Fruit fly (Drosophila melanogaster) whole organism, embryonic: Measurements from ENCODE around the gene bun.

Experiments used
- BEAF-32 ChIP-seq: fragments of 200-800 bp; sonication (Bioruptor generic); optimal IDR thresholded peaks from 3 replicates; lab custom pipeline; 2017; ENCODE audit warnings: missing biosample characterization, missing genetic modification characterization, mild to moderate bottlenecking, moderate library complexity, missing genetic modification reagents
- Bdp1 ChIP-seq: fragments of 200-800 bp; sonication (Bioruptor generic); optimal IDR thresholded peaks from 3 replicates; lab custom pipeline; 2016; ENCODE audit warnings: missing biosample characterization, missing genetic modification characterization
- CG12236 ChIP-seq: fragments of 200-800 bp; sonication (Bioruptor generic); optimal IDR thresholded peaks from 2 replicates; lab custom pipeline; 2016; ENCODE audit warnings: missing biosample characterization, missing genetic modification characterization
- CG12391 ChIP-seq: fragments of 200-800 bp; sonication (Bioruptor generic); optimal IDR thresholded peaks from 3 replicates; lab custom pipeline; 2018; ENCODE audit warnings: missing biosample characterization, mild to moderate bottlenecking, missing genetic modification characterization, moderate library complexity
- CG12769 ChIP-seq: fragments of 200-800 bp; sonication (Bioruptor generic); optimal IDR thresholded peaks from 2 replicates; lab custom pipeline; 2019; ENCODE audit warnings: missing biosample characterization, mild to moderate bottlenecking, missing genetic modification characterization, moderate library complexity
- CG14441 ChIP-seq: fragments of 200-800 bp; sonication (Bioruptor generic); IDR thresholded peaks from 2 replicates; pipeline ENCODE4 v1.3.6; 2022; ENCODE audit warnings: missing biosample characterization, missing genetic modification characterization
- CG14667 ChIP-seq: fragments of 200-800 bp; sonication (Bioruptor generic); IDR thresholded peaks from 2 replicates; pipeline ENCODE4 v1.3.6; 2022; ENCODE audit warnings: missing biosample characterization, missing genetic modification characterization
- CG16815 ChIP-seq: fragments of 200-800 bp; sonication (Bioruptor generic); optimal IDR thresholded peaks from 3 replicates; lab custom pipeline; 2017; ENCODE audit warnings: missing biosample characterization, mild to moderate bottlenecking, missing genetic modification characterization
- CG17361 ChIP-seq: fragments of 200-800 bp; sonication (Bioruptor generic); IDR thresholded peaks from 3 replicates; pipeline ENCODE4 v1.3.6; 2022; ENCODE audit warnings: missing biosample characterization, missing genetic modification characterization
- CG18262 ChIP-seq: fragments of 200-800 bp; optimal IDR thresholded peaks from 3 replicates; lab custom pipeline; 2019; ENCODE audit warnings: missing biosample characterization, mild to moderate bottlenecking, missing genetic modification characterization, moderate library complexity
- CG18764 ChIP-seq: fragments of 200-800 bp; sonication (Bioruptor generic); optimal IDR thresholded peaks from 3 replicates; lab custom pipeline; 2016; ENCODE audit warnings: missing biosample characterization, missing genetic modification characterization
- CG3281 ChIP-seq: fragments of 200-800 bp; sonication (Bioruptor generic); optimal IDR thresholded peaks from 3 replicates; lab custom pipeline; 2017; ENCODE audit warnings: missing biosample characterization, mild to moderate bottlenecking, missing genetic modification characterization
- CG33557 ChIP-seq: fragments of 200-800 bp; sonication (Bioruptor generic); optimal IDR thresholded peaks from 2 replicates; lab custom pipeline; 2019; ENCODE audit warnings: missing biosample characterization, mild to moderate bottlenecking, missing genetic modification characterization, moderate library complexity
- CG3847 ChIP-seq: fragments of 200-800 bp; sonication (Bioruptor generic); IDR thresholded peaks from 2 replicates; pipeline ENCODE4 v1.3.6; 2022; ENCODE audit warnings: missing biosample characterization, missing genetic modification characterization
- CG4730 ChIP-seq: fragments of 200-800 bp; sonication (Bioruptor generic); IDR thresholded peaks from 2 replicates; pipeline ENCODE4 v1.3.6; 2022; ENCODE audit warnings: missing biosample characterization, missing genetic modification characterization
- CG6175 ChIP-seq: fragments of 200-800 bp; sonication (Bioruptor generic); IDR thresholded peaks from 3 replicates; pipeline ENCODE4 v1.3.6; 2022; ENCODE audit warnings: missing biosample characterization, missing genetic modification characterization
- CG7556 ChIP-seq: fragments of 200-800 bp; sonication (Bioruptor generic); optimal IDR thresholded peaks from 2 replicates; lab custom pipeline; 2017; ENCODE audit warnings: missing biosample characterization, mild to moderate bottlenecking, missing genetic modification characterization
- CG7839 ChIP-seq: fragments of 200-800 bp; sonication (Bioruptor generic); optimal IDR thresholded peaks from 3 replicates; lab custom pipeline; 2018; ENCODE audit warnings: missing biosample characterization, mild to moderate bottlenecking, missing genetic modification characterization, moderate library complexity
- CG7987 ChIP-seq: fragments of 200-800 bp; sonication (Bioruptor generic); optimal IDR thresholded peaks from 2 replicates; lab custom pipeline; 2018; ENCODE audit warnings: missing biosample characterization, mild to moderate bottlenecking, missing genetic modification characterization, moderate library complexity
- CG8765 ChIP-seq: fragments of 200-800 bp; sonication (Bioruptor generic); IDR thresholded peaks from 2 replicates; pipeline ENCODE4 v1.3.6; 2022; ENCODE audit warnings: missing biosample characterization, missing genetic modification characterization
- CG9797 ChIP-seq: fragments of 200-800 bp; sonication (Bioruptor generic); optimal IDR thresholded peaks from 3 replicates; lab custom pipeline; 2018; ENCODE audit warnings: missing biosample characterization, mild to moderate bottlenecking, missing genetic modification characterization
- Elba2 ChIP-seq: fragments of 200-800 bp; sonication (Bioruptor generic); optimal IDR thresholded peaks from 3 replicates; lab custom pipeline; 2016; ENCODE audit warnings: missing biosample characterization, missing genetic modification characterization
- Hmx ChIP-seq: fragments of 200-800 bp; sonication (Bioruptor generic); optimal IDR thresholded peaks from 2 replicates; lab custom pipeline; 2016; ENCODE audit warnings: missing biosample characterization, missing genetic modification characterization
- Kr ChIP-seq: fragments of 200-800 bp; sonication (Bioruptor generic); optimal IDR thresholded peaks from 2 replicates; lab custom pipeline; 2017; ENCODE audit warnings: missing biosample characterization, mild to moderate bottlenecking, missing genetic modification characterization
- Lpt ChIP-seq: fragments of >200 bp; optimal IDR thresholded peaks from 2 replicates; lab custom pipeline; 2018; ENCODE audit warnings: missing biosample characterization, missing genetic modification characterization
- MTF-1 ChIP-seq: fragments of 200-800 bp; sonication (Bioruptor generic); optimal IDR thresholded peaks from 2 replicates; lab custom pipeline; 2018; ENCODE audit warnings: missing biosample characterization, mild to moderate bottlenecking, missing genetic modification characterization, borderline replicate concordance
- Med ChIP-seq: fragments of 200-800 bp; sonication (Bioruptor generic); peaks from one replicate; lab custom pipeline; 2016; ENCODE audit warnings: missing biosample characterization, missing genetic modification characterization, mild to moderate bottlenecking, inconsistent platforms, moderate library complexity
- Nf-YA ChIP-seq: fragments of 200-800 bp; sonication (Bioruptor generic); IDR thresholded peaks from 2 replicates; pipeline ENCODE4 v1.3.6; 2022; ENCODE audit warnings: missing biosample characterization, missing genetic modification characterization
- Oli ChIP-seq: fragments of 200-800 bp; sonication (Bioruptor generic); optimal IDR thresholded peaks from 2 replicates; lab custom pipeline; 2018; ENCODE audit warnings: missing biosample characterization, mild to moderate bottlenecking, missing genetic modification characterization, moderate library complexity
- Ptx1 ChIP-seq: fragments of 200-800 bp; sonication (Bioruptor generic); IDR thresholded peaks from 2 replicates; pipeline ENCODE4 v1.3.6; 2022; ENCODE audit warnings: missing biosample characterization, missing genetic modification characterization
- Spps ChIP-seq: fragments of 200-800 bp; sonication (Bioruptor generic); optimal IDR thresholded peaks from 2 replicates; lab custom pipeline; 2018; ENCODE audit warnings: missing biosample characterization, mild to moderate bottlenecking, missing genetic modification characterization
- Sry-β ChIP-seq: fragments of 200-800 bp; sonication (Bioruptor generic); optimal IDR thresholded peaks from 2 replicates; lab custom pipeline; 2018; ENCODE audit warnings: missing biosample characterization, mild to moderate bottlenecking, missing genetic modification characterization, moderate library complexity
- Trl ChIP-seq, 3 experiments: fragments of >200 bp in 2 of 3; fragments of 200-800 bp in 1 of 3; sonication (Bioruptor generic) in 1 of 3; optimal IDR thresholded peaks; 2 replicates in 1 of 3; 3 replicates in 2 of 3; lab custom pipeline; 2016 to 2017; ENCODE audit warnings: missing biosample characterization in 1 of 3, missing genetic modification characterization in 1 of 3
- Vsx1 ChIP-seq: fragments of 200-800 bp; sonication (Bioruptor generic); optimal IDR thresholded peaks from 2 replicates; lab custom pipeline; 2017; ENCODE audit warnings: missing biosample characterization, mild to moderate bottlenecking, missing genetic modification characterization, missing genetic modification reagents
- ato ChIP-seq: fragments of 200-800 bp; sonication (Bioruptor generic); IDR thresholded peaks from 2 replicates; pipeline ENCODE4 v1.3.6; 2022; ENCODE audit warnings: missing biosample characterization, missing genetic modification characterization; ENCODE audit not compliant: partially characterized antibody
- bigmax ChIP-seq: fragments of 200-800 bp; sonication (Bioruptor generic); optimal IDR thresholded peaks from 2 replicates; lab custom pipeline; 2018; ENCODE audit warnings: missing biosample characterization, mild to moderate bottlenecking, missing genetic modification characterization
- cas ChIP-seq: fragments of 200-800 bp; sonication (Bioruptor generic); IDR thresholded peaks from 2 replicates; pipeline ENCODE4 v1.3.6; 2022; ENCODE audit warnings: missing biosample characterization, missing genetic modification characterization
- chn ChIP-seq: fragments of 200-800 bp; sonication (Bioruptor generic); optimal IDR thresholded peaks from 2 replicates; lab custom pipeline; 2016; ENCODE audit warnings: missing biosample characterization, missing genetic modification characterization
- corto ChIP-seq: fragments of 200-800 bp; sonication (Bioruptor generic); optimal IDR thresholded peaks from 2 replicates; lab custom pipeline; 2016; ENCODE audit warnings: missing biosample characterization, mild to moderate bottlenecking, missing genetic modification characterization, moderate library complexity
- crc ChIP-seq: fragments of 200-800 bp; sonication (Bioruptor generic); optimal IDR thresholded peaks from 2 replicates; lab custom pipeline; 2016; ENCODE audit warnings: missing biosample characterization, missing genetic modification characterization
- dysf ChIP-seq: fragments of 200-800 bp; sonication (Bioruptor generic); IDR thresholded peaks from 3 replicates; pipeline ENCODE4 v1.3.6; 2022; ENCODE audit warnings: missing biosample characterization, missing genetic modification characterization
- en ChIP-seq: fragments of 200-800 bp; sonication (Bioruptor generic); optimal IDR thresholded peaks from 2 replicates; lab custom pipeline; 2016; ENCODE audit warnings: missing biosample characterization, missing genetic modification characterization
- gro ChIP-seq: fragments of 200-800 bp; sonication (Bioruptor generic); optimal IDR thresholded peaks from 2 replicates; lab custom pipeline; 2016; ENCODE audit warnings: missing biosample characterization, missing genetic modification characterization
- gt ChIP-seq: fragments of 200-800 bp; sonication (Bioruptor generic); IDR thresholded peaks from 2 replicates; pipeline ENCODE4 v1.3.6; 2022; ENCODE audit warnings: missing biosample characterization, missing genetic modification characterization
- h ChIP-seq: fragments of >200 bp; optimal IDR thresholded peaks from 2 replicates; lab custom pipeline; 2017
- lov ChIP-seq, 2 experiments: fragments of 200-800 bp in 1 of 2; fragments of >200 bp in 1 of 2; sonication (Bioruptor generic) in 1 of 2; IDR thresholded peaks in 1 of 2; optimal IDR thresholded peaks in 1 of 2; 2 replicates in 1 of 2; 3 replicates in 1 of 2; pipeline versions ENCODE4 v1.3.6 to Lab custom; 2017 to 2022; ENCODE audit warnings: missing biosample characterization in 1 of 2, missing genetic modification characterization in 1 of 2
- oc ChIP-seq: fragments of 200-800 bp; sonication (Bioruptor generic); optimal IDR thresholded peaks from 2 replicates; lab custom pipeline; 2018; ENCODE audit warnings: missing biosample characterization, mild to moderate bottlenecking, missing genetic modification characterization, moderate library complexity
- sqz ChIP-seq: fragments of 200-800 bp; sonication (Bioruptor generic); optimal IDR thresholded peaks from 3 replicates; lab custom pipeline; 2018; ENCODE audit warnings: missing biosample characterization, mild to moderate bottlenecking, missing genetic modification characterization
- stwl ChIP-seq: fragments of 200-800 bp; sonication (Bioruptor generic); optimal IDR thresholded peaks from 3 replicates; lab custom pipeline; 2018; ENCODE audit warnings: missing biosample characterization, mild to moderate bottlenecking, missing genetic modification characterization, moderate library complexity
- tio ChIP-seq: fragments of 200-800 bp; sonication (Bioruptor generic); optimal IDR thresholded peaks from 2 replicates; lab custom pipeline; 2017; ENCODE audit warnings: missing biosample characterization, missing genetic modification characterization, inconsistent platforms
- zen ChIP-seq: fragments of 200-800 bp; sonication (Bioruptor generic); optimal IDR thresholded peaks from 3 replicates; lab custom pipeline; 2018; ENCODE audit warnings: missing biosample characterization, mild to moderate bottlenecking, missing genetic modification characterization, moderate library complexity

bun gene

dm6 chr2L:12475308-12475707, 71.1 kb downstream of the bun start (continued):
- peak; percentile 39 for TF ChIP-seq Vsx1 (GFP tag; lab: Kevin White, UChicago)
- peak; percentile 34 for TF ChIP-seq corto (GFP tag; lab: Kevin White, UChicago)
- no peak for TF ChIP-seq cas
- TF ChIP-seq Ptx1 (GFP tag; lab: Robert Waterston, UW), result no peak
- no peak for TF ChIP-seq lov (optimal IDR thresholded peaks at IDR 0.05; lab: Kevin White, UChicago)
- no peak for TF ChIP-seq lov (GFP tag; IDR thresholded peaks at IDR 0.05; lab: Robert Waterston, UW)
- no peak for TF ChIP-seq BEAF-32 (GFP tag; lab: Kevin White, UChicago)
- TF ChIP-seq Hmx (GFP tag; lab: Kevin White, UChicago), result no peak
- TF ChIP-seq Elba2 (GFP tag; lab: Kevin White, UChicago), result no peak
- TF ChIP-seq Lpt (GFP tag; lab: Kevin White, UChicago), result no peak
- TF ChIP-seq Oli (tag; lab: Kevin White, UChicago), result no peak
- TF ChIP-seq CG17361 (GFP tag; lab: Robert Waterston, UW), result no peak
- TF ChIP-seq tio, result no peak
- no peak for TF ChIP-seq CG7556 (GFP tag; lab: Kevin White, UChicago)
- peak; percentile 26 for TF ChIP-seq CG7839 (tag; lab: Kevin White, UChicago)
- TF ChIP-seq CG14667, result no peak
- no peak for TF ChIP-seq bigmax (GFP tag; lab: Kevin White, UChicago)
- no peak for TF ChIP-seq oc (tag; lab: Kevin White, UChicago)
- TF ChIP-seq CG33557 (GFP tag; lab: Kevin White, UChicago), result no peak
- no peak for TF ChIP-seq CG18764 (GFP tag; lab: Kevin White, UChicago)
- no peak for TF ChIP-seq h (lab: Kevin White, UChicago)
- TF ChIP-seq CG12769 (tag; lab: Kevin White, UChicago), result peak; percentile 19
- no peak for TF ChIP-seq stwl (tag; lab: Kevin White, UChicago)
- no peak for TF ChIP-seq zen (tag; lab: Kevin White, UChicago)
- peak; percentile 82 for TF ChIP-seq CG7987
- TF ChIP-seq en (GFP tag; lab: Kevin White, UChicago), result no peak
- no peak for TF ChIP-seq CG4730 (GFP tag; lab: Robert Waterston, UW)
- no peak for TF ChIP-seq dysf
- peak; percentile 8 for TF ChIP-seq CG12236 (GFP tag; lab: Kevin White, UChicago)
- TF ChIP-seq CG14441 (GFP tag; lab: Robert Waterston, UW), result no peak
- peak; percentile 84 for TF ChIP-seq sqz (GFP tag; lab: Kevin White, UChicago)
- no peak for TF ChIP-seq Sry-β (GFP tag; lab: Kevin White, UChicago)
- TF ChIP-seq Kr (GFP tag; lab: Kevin White, UChicago), result no peak
- no peak for TF ChIP-seq Bdp1 (GFP tag; lab: Kevin White, UChicago)
- no peak for TF ChIP-seq crc (GFP tag; lab: Kevin White, UChicago)
- no peak for TF ChIP-seq Spps (tag; lab: Kevin White, UChicago)
- TF ChIP-seq CG12391 (tag; lab: Kevin White, UChicago), result no peak
- no peak for TF ChIP-seq CG16815
- TF ChIP-seq gro (GFP tag; lab: Kevin White, UChicago), result peak; percentile 67
- TF ChIP-seq Nf-YA (GFP tag; lab: Robert Waterston, UW), result no peak
- TF ChIP-seq ato (GFP tag; lab: Robert Waterston, UW), result no peak
- TF ChIP-seq CG9797 (GFP tag; lab: Kevin White, UChicago), result no peak
- TF ChIP-seq Trl (optimal IDR thresholded peaks at IDR 0.05; lab: Kevin White, UChicago), result no peak
- TF ChIP-seq Trl (GFP tag; optimal IDR thresholded peaks at IDR 0.05; lab: Kevin White, UChicago), result no peak
- TF ChIP-seq CG3847, result no peak
- TF ChIP-seq CG6175, result no peak
- peak; percentile 67 for TF ChIP-seq CG3281 (GFP tag; lab: Kevin White, UChicago)
- TF ChIP-seq CG18262 (tag; lab: Kevin White, UChicago), result no peak
- no peak for TF ChIP-seq chn (GFP tag; lab: Kevin White, UChicago)
- peak; percentile 49 for TF ChIP-seq MTF-1 (GFP tag; lab: Kevin White, UChicago)
- TF ChIP-seq gt (GFP tag; lab: Robert Waterston, UW), result no peak
- TF ChIP-seq CG8765 (GFP tag; lab: Robert Waterston, UW), result no peak
- TF ChIP-seq Med (GFP tag; lab: Kevin White, UChicago), result peak; percentile 86
